Worm (Caenorhabditis elegans) whole organism, late embryonic: ENCODE data around the gene Y54G2A.72.
"Not testable (repeated sequence)": the region's sequence is repeated elsewhere in the genome, so short reads cannot be mapped to it uniquely, and the experiment has no call there.

ENCODE experiments used
- C38D4.7 ChIP-seq: fragments of 200-800 bp; sonication (Bioruptor generic); optimal IDR thresholded peaks from 2 replicates; lab custom pipeline; 2018; ENCODE audit warnings: mild to moderate bottlenecking, missing genetic modification characterization, moderate library complexity, missing compliant biosample characterization
- F13H6.1 ChIP-seq: sonication (generic microtip); optimal IDR thresholded peaks from 2 replicates; lab custom pipeline; 2016; ENCODE audit warnings: missing genetic modification characterization, missing compliant biosample characterization
- K02D7.2 ChIP-seq: sonication (generic microtip); optimal IDR thresholded peaks from 2 replicates; lab custom pipeline; 2017; ENCODE audit warnings: mild to moderate bottlenecking, missing genetic modification characterization, missing compliant biosample characterization
- K09A11.1 ChIP-seq: sonication (generic microtip); optimal IDR thresholded peaks from 2 replicates; lab custom pipeline; 2017; ENCODE audit warnings: antibody characterized with exemption, mild to moderate bottlenecking, missing genetic modification characterization, missing compliant biosample characterization; ENCODE audit not compliant: insufficient read depth
- T23F11.4 ChIP-seq: fragments of 200-800 bp; sonication (Bioruptor generic); optimal IDR thresholded peaks from 2 replicates; lab custom pipeline; 2018; ENCODE audit warnings: mild to moderate bottlenecking, missing genetic modification characterization, missing compliant biosample characterization
- Y22D7AL.16 ChIP-seq: sonication (generic microtip); optimal IDR thresholded peaks from 2 replicates; lab custom pipeline; 2016; ENCODE audit warnings: missing genetic modification characterization, missing compliant biosample characterization
- ceh-14 ChIP-seq: sonication (generic microtip); optimal IDR thresholded peaks from 2 replicates; lab custom pipeline; 2016; ENCODE audit warnings: missing genotype, missing genetic modification characterization, missing compliant biosample characterization
- ceh-18 ChIP-seq: sonication (generic microtip); optimal IDR thresholded peaks from 2 replicates; lab custom pipeline; 2016; ENCODE audit warnings: missing genetic modification characterization, missing compliant biosample characterization
- ceh-24 ChIP-seq: sonication (generic microtip); optimal IDR thresholded peaks from 2 replicates; lab custom pipeline; 2016; ENCODE audit warnings: mild to moderate bottlenecking, missing genetic modification characterization, missing compliant biosample characterization
- ceh-48 ChIP-seq: sonication (generic microtip); optimal IDR thresholded peaks from 2 replicates; lab custom pipeline; 2016; ENCODE audit warnings: missing genetic modification characterization, inconsistent platforms, missing compliant biosample characterization
- ceh-9 ChIP-seq: sonication (generic microtip); optimal IDR thresholded peaks from 2 replicates; lab custom pipeline; 2016; ENCODE audit warnings: mild to moderate bottlenecking, missing genetic modification characterization, inconsistent platforms, missing compliant biosample characterization
- dve-1 ChIP-seq: sonication (generic microtip); optimal IDR thresholded peaks from 2 replicates; lab custom pipeline; 2017; ENCODE audit warnings: antibody characterized with exemption, mild to moderate bottlenecking, missing genetic modification characterization, missing compliant biosample characterization
- elt-2 ChIP-seq: sonication (generic microtip); optimal IDR thresholded peaks from 2 replicates; lab custom pipeline; 2016; ENCODE audit warnings: missing genetic modification reagents, missing genetic modification characterization, missing compliant biosample characterization
- fax-1 ChIP-seq: sonication (generic microtip); optimal IDR thresholded peaks from 2 replicates; lab custom pipeline; 2016; ENCODE audit warnings: missing genotype, missing genetic modification characterization, missing compliant biosample characterization
- gmeb-2 ChIP-seq: sonication (generic microtip); optimal IDR thresholded peaks from 2 replicates; lab custom pipeline; 2016; ENCODE audit warnings: missing genetic modification characterization, inconsistent platforms, missing compliant biosample characterization
- hlh-13 ChIP-seq: fragments of 200-800 bp; sonication (Bioruptor generic); optimal IDR thresholded peaks from 2 replicates; lab custom pipeline; 2018; ENCODE audit warnings: mild to moderate bottlenecking, missing genetic modification characterization, missing compliant biosample characterization
- hlh-15 ChIP-seq: sonication (generic microtip); optimal IDR thresholded peaks from 2 replicates; lab custom pipeline; 2016; ENCODE audit warnings: missing genetic modification characterization, missing compliant biosample characterization
- lin-11 ChIP-seq: fragments of 200-800 bp; sonication (Bioruptor generic); optimal IDR thresholded peaks from 2 replicates; lab custom pipeline; 2018; ENCODE audit warnings: mild to moderate bottlenecking, missing genetic modification characterization, missing compliant biosample characterization
- madf-2 ChIP-seq: sonication (generic microtip); optimal IDR thresholded peaks from 2 replicates; lab custom pipeline; 2017; ENCODE audit warnings: missing genetic modification characterization, missing compliant biosample characterization
- mec-3 ChIP-seq: sonication (generic microtip); optimal IDR thresholded peaks from 2 replicates; lab custom pipeline; 2016; ENCODE audit warnings: borderline replicate concordance, missing genetic modification characterization, missing compliant biosample characterization
- nfya-1 ChIP-seq: sonication (generic microtip); optimal IDR thresholded peaks from 2 replicates; lab custom pipeline; 2017; ENCODE audit warnings: missing genetic modification characterization, mild to moderate bottlenecking, missing compliant biosample characterization, antibody characterized with exemption, moderate library complexity
- nhr-11 ChIP-seq: fragments of 150-350 bp; optimal IDR thresholded peaks from 2 replicates; lab custom pipeline; 2014; ENCODE audit warnings: missing biosample characterization, missing genetic modification characterization
- odd-2 ChIP-seq: sonication (generic microtip); optimal IDR thresholded peaks from 2 replicates; lab custom pipeline; 2017; ENCODE audit warnings: antibody characterized with exemption, mild to moderate bottlenecking, missing genetic modification characterization, missing compliant biosample characterization
- pag-3 ChIP-seq: sonication (generic microtip); optimal IDR thresholded peaks from 2 replicates; lab custom pipeline; 2016; ENCODE audit warnings: missing compliant biosample characterization, missing genetic modification characterization, borderline replicate concordance
- pax-1 ChIP-seq: fragments of 150-350 bp; optimal IDR thresholded peaks from 2 replicates; lab custom pipeline; 2014; ENCODE audit warnings: missing biosample characterization, missing genetic modification characterization
- pha-4 ChIP-seq: fragments of 150-350 bp; optimal IDR thresholded peaks from 2 replicates; lab custom pipeline; 2018; ENCODE audit warnings: missing biosample characterization, missing genetic modification reagents, missing genetic modification characterization
- pqm-1 ChIP-seq: sonication (generic microtip); optimal IDR thresholded peaks from 2 replicates; lab custom pipeline; 2016; ENCODE audit warnings: missing genetic modification characterization, missing compliant biosample characterization
- sdc-2 ChIP-seq: sonication (generic microtip); optimal IDR thresholded peaks from 2 replicates; lab custom pipeline; 2016; ENCODE audit warnings: missing genotype, missing genetic modification characterization, missing compliant biosample characterization
- syd-9 ChIP-seq: sonication (generic microtip); optimal IDR thresholded peaks from 2 replicates; lab custom pipeline; 2016; ENCODE audit warnings: mild to moderate bottlenecking, missing genetic modification characterization, moderate library complexity, missing compliant biosample characterization
- tbx-2 ChIP-seq: sonication (generic microtip); optimal IDR thresholded peaks from 2 replicates; lab custom pipeline; 2016; ENCODE audit warnings: missing genetic modification characterization, missing compliant biosample characterization
- unc-42 ChIP-seq: sonication (generic microtip); optimal IDR thresholded peaks from 2 replicates; lab custom pipeline; 2016; ENCODE audit warnings: missing genotype, missing genetic modification characterization, missing compliant biosample characterization
- unc-55 ChIP-seq: sonication (generic microtip); optimal IDR thresholded peaks from 2 replicates; lab custom pipeline; 2017; ENCODE audit warnings: missing biosample characterization, missing genetic modification reagents, missing genetic modification characterization

The Y54G2A.72 gene

ce11 chrIV:2782793-2783540 is 5.0 kb downstream of the Y54G2A.72 start, which contains the start of gene Y54G2A.12:
Y54G2A.12 (minus strand) TSS chrIV:2782843.
- TF ChIP-seq hlh-13 (GFP tag; lab: Kevin White, UChicago), result no peak
- TF ChIP-seq madf-2 (tag; lab: Kevin White, UChicago), result no peak
- no peak for TF ChIP-seq pha-4
- TF ChIP-seq ceh-9 (tag; lab: Kevin White, UChicago), result no peak
- no peak for TF ChIP-seq unc-55 (GFP tag; lab: Kevin White, UChicago)
- no peak for TF ChIP-seq gmeb-2 (tag; lab: Kevin White, UChicago)
- TF ChIP-seq fax-1 (tag; lab: Kevin White, UChicago), result no peak
- TF ChIP-seq K09A11.1 (tag; lab: Kevin White, UChicago), result no peak
- no peak for TF ChIP-seq mec-3 (tag; lab: Kevin White, UChicago)
- no peak for TF ChIP-seq odd-2 (tag; lab: Kevin White, UChicago)
- TF ChIP-seq pag-3 (tag; lab: Kevin White, UChicago), result no peak
- no peak for TF ChIP-seq K02D7.2 (tag; lab: Kevin White, UChicago)
- TF ChIP-seq nhr-11, result no peak
- no peak for TF ChIP-seq ceh-14 (tag; lab: Kevin White, UChicago)
- no peak for TF ChIP-seq tbx-2 (tag; lab: Kevin White, UChicago)
- no peak for TF ChIP-seq syd-9 (tag; lab: Kevin White, UChicago)
- TF ChIP-seq pqm-1 (tag; lab: Kevin White, UChicago), result no peak
- no peak for TF ChIP-seq hlh-15

ce11 chrIV:2785057-2785456 is 7.1 kb downstream of the Y54G2A.72 start:
- TF ChIP-seq dve-1, result no peak
- TF ChIP-seq unc-42 (tag; lab: Kevin White, UChicago), result peak; percentile 71
- TF ChIP-seq unc-55 (GFP tag; lab: Kevin White, UChicago), result peak; percentile 14
- peak; percentile 44 for TF ChIP-seq nfya-1 (tag; lab: Kevin White, UChicago)
- TF ChIP-seq pqm-1 (tag; lab: Kevin White, UChicago), result no peak

ce11 chrIV:2788389-2788788 is 10.4 kb downstream of the Y54G2A.72 start, which contains the start of gene atln-1:
atln-1 (plus strand) TSS chrIV:2788689.
- not testable (repeated sequence) for TF ChIP-seq C38D4.7 (GFP tag; lab: Kevin White, UChicago); F13H6.1; pax-1 (tag; lab: Kevin White, UChicago)

ce11 chrIV:2793956-2794355 is 16.0 kb downstream of the Y54G2A.72 start:
- TF ChIP-seq nfya-1 (tag; lab: Kevin White, UChicago) (peak; percentile 72), ceh-48 (no peak)
- TF ChIP-seq, all 69 proteins: peak for 1

- TF ChIP-seq Y22D7AL.16 (tag; lab: Kevin White, UChicago) (no peak), elt-2 (peak; percentile 14)
These were observed 20.4 kb downstream of the Y54G2A.72 start, which contains the start of gene Y54G2A.52 for ce11 chrIV:2798339-2798738. Y54G2A.52 (minus strand) TSS chrIV:2798686.

- TF ChIP-seq hlh-13 (GFP tag; lab: Kevin White, UChicago) (no peak), T23F11.4 (GFP tag; lab: Kevin White, UChicago) (no peak), lin-11 (tag; lab: Kevin White, UChicago) (no peak), sdc-2 (no peak), ceh-18 (tag; lab: Kevin White, UChicago) (no peak), ceh-24 (no peak)
These were observed 21.4 kb downstream of the Y54G2A.72 start, which contains the start of gene Y54G2A.10 for ce11 chrIV:2799389-2799788. Y54G2A.10 (plus strand) TSS chrIV:2799689.
